Worm (Caenorhabditis elegans): ENCODE data around the gene sec-15.

DNA sequence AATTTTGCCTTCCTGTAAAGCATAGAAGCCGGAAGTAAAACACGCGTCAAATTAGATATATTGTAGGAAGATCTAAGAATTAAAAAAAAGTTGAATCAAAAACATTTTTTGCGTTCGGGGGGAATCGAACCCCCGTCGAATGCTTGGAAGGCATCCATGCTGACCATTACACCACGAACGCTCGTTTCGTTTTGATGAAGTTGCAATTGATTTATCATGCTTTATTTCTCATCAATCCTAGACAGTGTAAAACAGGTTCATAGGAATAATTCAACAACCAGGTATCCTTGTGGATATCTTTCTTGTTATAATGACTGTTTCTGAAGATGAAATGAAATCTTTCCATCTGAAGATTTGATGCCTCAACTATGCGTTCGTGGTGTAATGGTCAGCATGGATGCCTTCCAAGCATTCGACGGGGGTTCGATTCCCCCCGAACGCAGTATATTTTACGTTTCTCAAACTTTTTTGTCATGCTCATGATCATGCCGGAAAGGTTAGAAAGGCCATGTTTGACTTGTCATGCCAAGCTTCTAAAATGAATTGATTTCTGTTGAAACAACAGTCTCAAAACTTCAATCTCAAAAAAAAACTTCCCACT is 15.6 kb downstream of the sec-15 start:
- TF ChIP-seq tbx-7 (tag; optimal IDR thresholded peaks at IDR 0.05), result no peak
- no peak for TF ChIP-seq syd-9 (tag; optimal IDR thresholded peaks at IDR 0.05)
- no peak for TF ChIP-seq ttx-3 (tag; optimal IDR thresholded peaks at IDR 0.05)
- TF ChIP-seq hlh-15 (tag; optimal IDR thresholded peaks at IDR 0.05), result no peak
- no peak for TF ChIP-seq sox-2 (GFP tag; IDR thresholded peaks at IDR 0.05)
- TF ChIP-seq pag-3 (tag; optimal IDR thresholded peaks at IDR 0.05; ENCODE audit: borderline replicate concordance), result no peak
- TF ChIP-seq pqm-1 (tag; optimal IDR thresholded peaks at IDR 0.05), result no peak
- TF ChIP-seq fax-1 (tag; optimal IDR thresholded peaks at IDR 0.05), result no peak

All from whole organism, late embryonic.